Worm (Caenorhabditis elegans) whole organism, L4 larva: ENCODE data around the gene pho-8.

ENCODE experiments used
- ZK337.2 ChIP-seq: fragments of 200-800 bp; sonication (Bioruptor generic); IDR thresholded peaks from 2 replicates; pipeline ENCODE4 v1.3.6; 2022; ENCODE audit warnings: missing genetic modification reagents, missing genetic modification characterization, missing compliant biosample characterization
- ceh-82 ChIP-seq: sonication (generic microtip); optimal IDR thresholded peaks from 2 replicates; lab custom pipeline; 2017; ENCODE audit warnings: missing biosample characterization, missing genetic modification characterization
- ces-1 ChIP-seq: fragments of 150-350 bp; sonication (generic microtip); optimal IDR thresholded peaks from 4 replicates; lab custom pipeline; 2014; ENCODE audit warnings: missing biosample characterization, missing genetic modification reagents, missing genetic modification characterization
- dmd-8 ChIP-seq: fragments of 200-800 bp; sonication (Bioruptor generic); IDR thresholded peaks from 2 replicates; pipeline ENCODE4 v1.3.6; 2022; ENCODE audit warnings: missing genetic modification characterization, missing compliant biosample characterization
- lin-15B ChIP-seq: fragments of 150-350 bp; sonication (generic microtip); optimal IDR thresholded peaks from 3 replicates; lab custom pipeline; 2014; ENCODE audit warnings: missing biosample characterization, missing genetic modification characterization
- nhr-42 ChIP-seq: fragments of 200-800 bp; sonication (Bioruptor generic); IDR thresholded peaks from 2 replicates; pipeline ENCODE4 v1.3.6; 2022; ENCODE audit warnings: missing genetic modification characterization, missing compliant biosample characterization
- nhr-76 ChIP-seq: fragments of 150-350 bp; optimal IDR thresholded peaks from 2 replicates; lab custom pipeline; 2014; ENCODE audit warnings: missing biosample characterization, missing genetic modification characterization
- pha-4 ChIP-seq, 2 experiments: fragments of 150-350 bp in 1 of 2; fragments of 200-800 bp in 1 of 2; sonication (Bioruptor generic) in 1 of 2; IDR thresholded peaks in 1 of 2; optimal IDR thresholded peaks in 1 of 2; 2 replicates each; pipeline versions ENCODE4 v1.3.6 to Lab custom; 2014 to 2022; ENCODE audit warnings: missing genetic modification characterization in 2 of 2, missing genetic modification reagents in 2 of 2, missing biosample characterization in 1 of 2, missing compliant biosample characterization in 1 of 2
- snpc-4 ChIP-seq: fragments of 150-350 bp; optimal IDR thresholded peaks from 2 replicates; lab custom pipeline; 2014; ENCODE audit warnings: missing biosample characterization, missing genetic modification characterization
- unc-39 ChIP-seq: sonication (generic microtip); optimal IDR thresholded peaks from 2 replicates; lab custom pipeline; 2017; ENCODE audit warnings: missing biosample characterization, missing genetic modification characterization
- unc-62 ChIP-seq, 3 experiments: fragments of 150-350 bp in 1 of 3; sonication (generic microtip); optimal IDR thresholded peaks in 2 of 3; peaks in 1 of 3; 1 replicate in 1 of 3; 2 replicates in 2 of 3; lab custom pipeline; 2014 to 2017; ENCODE audit warnings: missing biosample characterization in 3 of 3, missing genetic modification characterization in 3 of 3, missing genetic modification reagents in 3 of 3, missing genotype in 1 of 3

DNA sequence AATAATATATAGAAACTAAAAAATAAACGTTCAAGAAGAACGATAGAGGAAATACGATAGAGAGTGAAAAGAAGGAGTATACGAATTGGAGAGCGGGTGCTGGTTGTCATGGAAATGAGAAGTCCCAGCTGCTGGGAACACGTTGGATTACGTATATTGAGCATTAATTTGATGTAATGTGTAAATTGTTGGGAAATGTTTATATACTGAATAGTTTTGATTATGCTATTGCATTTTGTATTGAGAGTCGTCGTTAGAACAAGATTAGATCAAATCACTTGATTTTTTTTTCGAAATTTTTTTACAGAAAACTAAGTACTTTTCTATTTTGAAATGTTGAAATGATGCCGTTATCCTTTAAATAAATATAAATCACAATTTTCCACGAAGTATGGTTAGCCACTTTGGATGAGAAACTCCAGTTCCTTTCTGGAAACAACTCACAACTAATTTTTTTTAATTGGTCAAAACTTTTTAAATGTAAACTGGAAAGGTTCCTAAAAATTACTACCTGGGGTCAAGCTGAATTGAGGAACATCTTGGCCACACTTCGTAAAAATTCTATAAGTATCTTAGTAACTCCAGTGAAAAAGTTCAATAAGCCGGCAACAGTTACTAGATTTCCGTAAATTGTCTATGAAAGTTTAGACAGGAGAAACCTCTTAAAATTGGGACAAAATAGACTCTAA, 10.4 kb downstream of the pho-8 start, which contains the start of gene nphp-4:
- TF ChIP-seq ZK337.2 (GFP tag; lab: Robert Waterston, UW) (no peak), ces-1 (no peak), nhr-76 (no peak), unc-62 (GFP tag; optimal IDR thresholded peaks at IDR 0.05 in 1 of 2; lab: Kevin White, UChicago) (peak in 1 of 2 experiments; percentile 75), unc-62 (tag; optimal IDR thresholded peaks at IDR 0.05; lab: Kevin White, UChicago) (no peak), unc-39 (tag; lab: Kevin White, UChicago) (no peak), snpc-4 (tag; lab: Kevin White, UChicago) (no peak), ceh-82 (tag; lab: Kevin White, UChicago) (no peak), lin-15B (tag; lab: Kevin White, UChicago) (no peak), dmd-8 (GFP tag; lab: Robert Waterston, UW) (no peak), pha-4 (GFP tag; IDR thresholded peaks at IDR 0.05; lab: Robert Waterston, UW) (no peak), pha-4 (tag; optimal IDR thresholded peaks at IDR 0.05; lab: Kevin White, UChicago) (no peak), nhr-42 (GFP tag; lab: Robert Waterston, UW) (no peak)
